Worm (Caenorhabditis elegans) whole organism, young adult: ENCODE data around the gene C26G2.2.
A peak's percentile ranks its signal among the peaks of the same experiment; 100 is the strongest.

Experiments
- B0019.2 ChIP-seq: fragments of 200-800 bp; sonication (Bioruptor generic); conservative IDR thresholded peaks from 2 replicates; pipeline ENCODE4 v1.3.6; 2022; ENCODE audit warnings: missing genetic modification reagents, missing genetic modification characterization, missing compliant biosample characterization
- B0035.1 ChIP-seq: sonication (generic microtip); optimal IDR thresholded peaks from 2 replicates; lab custom pipeline; 2016; ENCODE audit warnings: missing genetic modification characterization, mild to moderate bottlenecking, missing compliant biosample characterization, missing genotype, missing genetic modification reagents
- B0261.1 ChIP-seq: sonication (generic microtip); optimal IDR thresholded peaks from 2 replicates; lab custom pipeline; 2016; ENCODE audit warnings: mild to moderate bottlenecking, missing genetic modification characterization, moderate library complexity, missing compliant biosample characterization
- C06A6.2 ChIP-seq: fragments of 200-800 bp; sonication (Bioruptor generic); conservative IDR thresholded peaks from 2 replicates; pipeline ENCODE4 v1.3.6; 2022; ENCODE audit warnings: missing genetic modification characterization, missing compliant biosample characterization
- C17E4.6 ChIP-seq: fragments of 200-800 bp; sonication (Bioruptor generic); IDR thresholded peaks from 2 replicates; pipeline ENCODE4 v1.3.6; 2022; ENCODE audit warnings: missing genetic modification reagents, missing genetic modification characterization, missing compliant biosample characterization
- F49E8.2 ChIP-seq: sonication (generic microtip); optimal IDR thresholded peaks from 3 replicates; lab custom pipeline; 2017; ENCODE audit warnings: missing genetic modification characterization, mild to moderate bottlenecking, missing compliant biosample characterization, antibody characterized with exemption, moderate library complexity; ENCODE audit not compliant: insufficient read depth
- F52B5.7 ChIP-seq: sonication (generic microtip); optimal IDR thresholded peaks from 2 replicates; lab custom pipeline; 2016; ENCODE audit warnings: mild to moderate bottlenecking, missing genetic modification characterization, missing compliant biosample characterization
- F55B11.4 ChIP-seq: sonication (generic microtip); optimal IDR thresholded peaks from 2 replicates; lab custom pipeline; 2016; ENCODE audit warnings: missing compliant biosample characterization, missing genetic modification characterization, borderline replicate concordance; ENCODE audit not compliant: insufficient read depth
- F57C9.4 ChIP-seq: sonication (generic microtip); optimal IDR thresholded peaks from 2 replicates; lab custom pipeline; 2017; ENCODE audit warnings: mild to moderate bottlenecking, missing genetic modification characterization, missing compliant biosample characterization
- K11D2.4 ChIP-seq: fragments of 200-800 bp; sonication (Bioruptor generic); IDR thresholded peaks from 2 replicates; pipeline ENCODE4 v1.3.6; 2022; ENCODE audit warnings: missing genetic modification reagents, missing genetic modification characterization, missing compliant biosample characterization
- T26A5.8 ChIP-seq: sonication (generic microtip); optimal IDR thresholded peaks from 2 replicates; lab custom pipeline; 2016; ENCODE audit warnings: missing genetic modification characterization, missing compliant biosample characterization
- Y56A3A.18 ChIP-seq: fragments of 200-800 bp; sonication (Bioruptor generic); IDR thresholded peaks from 2 replicates; pipeline ENCODE4 v1.3.6; 2022; ENCODE audit warnings: missing genetic modification reagents, missing genetic modification characterization, missing compliant biosample characterization
- ama-1 ChIP-seq, 3 experiments: fragments of 150-350 bp in 1 of 3; sonication (generic microtip) in 2 of 3; optimal IDR thresholded peaks; 2 replicates each; lab custom pipeline; 2014 to 2018; ENCODE audit warnings: missing biosample characterization in 2 of 3, missing genetic modification characterization in 2 of 3, missing genetic modification reagents in 2 of 3
- aptf-2 ChIP-seq: fragments of 200-800 bp; sonication (Bioruptor generic); conservative IDR thresholded peaks from 2 replicates; pipeline ENCODE4 v1.3.6; 2022; ENCODE audit warnings: missing genetic modification reagents, missing genetic modification characterization, missing compliant biosample characterization
- atf-7 ChIP-seq: sonication (generic microtip); optimal IDR thresholded peaks from 2 replicates; lab custom pipeline; 2017; ENCODE audit warnings: mild to moderate bottlenecking, missing genetic modification characterization, missing compliant biosample characterization
- bed-1 ChIP-seq: fragments of 200-800 bp; sonication (Bioruptor generic); IDR thresholded peaks from 2 replicates; pipeline ENCODE4 v1.3.6; 2022; ENCODE audit warnings: missing genetic modification reagents, missing genetic modification characterization, missing compliant biosample characterization
- ccch-3 ChIP-seq: fragments of 200-800 bp; sonication (Bioruptor generic); optimal IDR thresholded peaks from 2 replicates; lab custom pipeline; 2018; ENCODE audit warnings: mild to moderate bottlenecking, missing genetic modification characterization, missing compliant biosample characterization
- ceh-58 ChIP-seq: fragments of 200-800 bp; sonication (Bioruptor generic); IDR thresholded peaks from 2 replicates; pipeline ENCODE4 v1.3.6; 2022; ENCODE audit warnings: missing genetic modification characterization, missing compliant biosample characterization
- die-1 ChIP-seq: sonication (generic microtip); optimal IDR thresholded peaks from 2 replicates; lab custom pipeline; 2016; ENCODE audit warnings: missing genotype, mild to moderate bottlenecking, missing genetic modification characterization, missing compliant biosample characterization
- dpff-1 ChIP-seq: sonication (generic microtip); optimal IDR thresholded peaks from 2 replicates; lab custom pipeline; 2017; ENCODE audit warnings: mild to moderate bottlenecking, missing genetic modification characterization, missing compliant biosample characterization
- efl-1 ChIP-seq: fragments of 150-350 bp; optimal IDR thresholded peaks from 2 replicates; lab custom pipeline; 2014; ENCODE audit warnings: missing biosample characterization, missing genetic modification reagents, missing genetic modification characterization
- egl-44 ChIP-seq: fragments of 200-800 bp; sonication (Bioruptor generic); IDR thresholded peaks from 2 replicates; pipeline ENCODE4 v1.3.6; 2022; ENCODE audit warnings: missing genetic modification reagents, missing genetic modification characterization, missing compliant biosample characterization
- egrh-3 ChIP-seq: fragments of 200-800 bp; sonication (Bioruptor generic); IDR thresholded peaks from 2 replicates; pipeline ENCODE4 v1.3.6; 2022; ENCODE audit warnings: missing genetic modification reagents, missing genetic modification characterization, missing compliant biosample characterization
- fkh-3 ChIP-seq: sonication (generic microtip); optimal IDR thresholded peaks from 2 replicates; lab custom pipeline; 2016; ENCODE audit warnings: mild to moderate bottlenecking, missing genetic modification characterization, missing compliant biosample characterization
- gei-17 ChIP-seq: fragments of 200-800 bp; sonication (Bioruptor generic); optimal IDR thresholded peaks from 2 replicates; lab custom pipeline; 2018; ENCODE audit warnings: mild to moderate bottlenecking, missing genetic modification characterization, missing compliant biosample characterization
- him-1 ChIP-seq: sonication (generic microtip); optimal IDR thresholded peaks from 2 replicates; lab custom pipeline; 2016; ENCODE audit warnings: missing genotype, missing genetic modification reagents, missing genetic modification characterization, missing compliant biosample characterization
- hmg-1.2 ChIP-seq: fragments of 200-800 bp; sonication (Bioruptor generic); IDR thresholded peaks from 2 replicates; pipeline ENCODE4 v1.3.6; 2022; ENCODE audit warnings: missing genetic modification reagents, missing genetic modification characterization, missing compliant biosample characterization
- let-607 ChIP-seq, 2 experiments: fragments of 200-800 bp in 1 of 2; sonication (Bioruptor generic) in 1 of 2; sonication (generic microtip) in 1 of 2; optimal IDR thresholded peaks; 2 replicates each; lab custom pipeline; 2016 to 2018; ENCODE audit warnings: mild to moderate bottlenecking in 2 of 2, missing compliant biosample characterization in 2 of 2, missing genetic modification characterization in 2 of 2, moderate library complexity in 2 of 2, missing genotype in 1 of 2
- lin-26 ChIP-seq: fragments of 200-800 bp; sonication (Bioruptor generic); IDR thresholded peaks from 2 replicates; pipeline ENCODE4 v1.3.6; 2022; ENCODE audit warnings: missing genetic modification reagents, missing genetic modification characterization, missing compliant biosample characterization
- lsy-27 ChIP-seq: sonication (generic microtip); optimal IDR thresholded peaks from 2 replicates; lab custom pipeline; 2017; ENCODE audit warnings: missing genetic modification characterization, mild to moderate bottlenecking, missing compliant biosample characterization, antibody characterized with exemption, missing genotype, borderline replicate concordance; ENCODE audit not compliant: insufficient read depth
- madf-10 ChIP-seq: sonication (generic microtip); optimal IDR thresholded peaks from 2 replicates; lab custom pipeline; 2016; ENCODE audit warnings: mild to moderate bottlenecking, missing genetic modification characterization, missing compliant biosample characterization
- mcd-1 ChIP-seq: fragments of 200-800 bp; sonication (Bioruptor generic); IDR thresholded peaks from 2 replicates; pipeline ENCODE4 v1.3.6; 2022; ENCODE audit warnings: missing genetic modification reagents, missing genetic modification characterization, missing compliant biosample characterization
- nhr-120 ChIP-seq: fragments of 200-800 bp; sonication (Bioruptor generic); IDR thresholded peaks from 2 replicates; pipeline ENCODE4 v1.3.6; 2022; ENCODE audit warnings: missing genetic modification characterization, missing compliant biosample characterization
- nhr-90 ChIP-seq: sonication (generic microtip); optimal IDR thresholded peaks from 2 replicates; lab custom pipeline; 2016; ENCODE audit warnings: missing genotype, mild to moderate bottlenecking, missing genetic modification characterization, missing compliant biosample characterization
- pbrm-1 ChIP-seq: fragments of 200-800 bp; sonication (Bioruptor generic); IDR thresholded peaks from 2 replicates; pipeline ENCODE4 v1.3.6; 2022; ENCODE audit warnings: missing genetic modification reagents, missing genetic modification characterization, missing compliant biosample characterization
- pha-4 ChIP-seq: fragments of 150-350 bp; sonication (generic microtip); optimal IDR thresholded peaks from 2 replicates; lab custom pipeline; 2014; ENCODE audit warnings: missing biosample characterization, missing genetic modification reagents, missing genetic modification characterization
- sea-2 ChIP-seq: fragments of 200-800 bp; sonication (Bioruptor generic); IDR thresholded peaks from 2 replicates; pipeline ENCODE4 v1.3.6; 2022; ENCODE audit warnings: missing genetic modification characterization, missing compliant biosample characterization
- snpc-1.1 ChIP-seq: sonication (generic microtip); optimal IDR thresholded peaks from 2 replicates; lab custom pipeline; 2017; ENCODE audit warnings: missing genetic modification characterization, mild to moderate bottlenecking, missing compliant biosample characterization, antibody characterized with exemption, moderate library complexity, missing genotype, missing genetic modification reagents; ENCODE audit not compliant: insufficient read depth
- snpc-3.4 ChIP-seq: sonication (generic microtip); optimal IDR thresholded peaks from 2 replicates; lab custom pipeline; 2017; ENCODE audit warnings: missing genetic modification characterization, mild to moderate bottlenecking, missing compliant biosample characterization, antibody characterized with exemption, moderate library complexity, missing genotype, missing genetic modification reagents
- snpc-4 ChIP-seq, 5 experiments: fragments of 150-350 bp in 1 of 5; sonication (generic microtip) in 4 of 5; optimal IDR thresholded peaks; 2 replicates each; lab custom pipeline; 2014 to 2018; ENCODE audit warnings: missing genetic modification characterization in 5 of 5, missing biosample characterization in 3 of 5, antibody characterized with exemption in 2 of 5, mild to moderate bottlenecking in 2 of 5, missing compliant biosample characterization in 2 of 5, missing genotype in 2 of 5, moderate library complexity in 2 of 5, missing genetic modification reagents in 1 of 5
- sptf-2 ChIP-seq: fragments of 200-800 bp; sonication (Bioruptor generic); optimal IDR thresholded peaks from 2 replicates; lab custom pipeline; 2018; ENCODE audit warnings: mild to moderate bottlenecking, missing genetic modification characterization, missing compliant biosample characterization
- tbp1 ChIP-seq: fragments of 200-800 bp; sonication (Bioruptor generic); optimal IDR thresholded peaks from 2 replicates; lab custom pipeline; 2018; ENCODE audit warnings: mild to moderate bottlenecking, missing genetic modification characterization, missing compliant biosample characterization
- tbx-9 ChIP-seq: sonication (generic microtip); optimal IDR thresholded peaks from 2 replicates; lab custom pipeline; 2016; ENCODE audit warnings: borderline replicate concordance, missing genetic modification characterization, inconsistent platforms, missing compliant biosample characterization
- zfh-2 ChIP-seq: fragments of 200-800 bp; sonication (Bioruptor generic); conservative IDR thresholded peaks from 2 replicates; pipeline ENCODE4 v1.3.6; 2022; ENCODE audit warnings: missing genetic modification reagents, missing genetic modification characterization, missing compliant biosample characterization
- ztf-25 ChIP-seq: fragments of 200-800 bp; sonication (Bioruptor generic); IDR thresholded peaks from 2 replicates; pipeline ENCODE4 v1.3.6; 2022; ENCODE audit warnings: missing genetic modification reagents, missing genetic modification characterization, missing compliant biosample characterization
- ztf-3 ChIP-seq: fragments of 200-800 bp; sonication (Bioruptor generic); optimal IDR thresholded peaks from 2 replicates; lab custom pipeline; 2018; ENCODE audit warnings: mild to moderate bottlenecking, missing genetic modification characterization, missing compliant biosample characterization
- ztf-6 ChIP-seq: fragments of 200-800 bp; sonication (Bioruptor generic); IDR thresholded peaks from 2 replicates; pipeline ENCODE4 v1.3.6; 2022; ENCODE audit warnings: missing genetic modification reagents, missing genetic modification characterization, missing compliant biosample characterization

The C26G2.2 gene

DNA sequence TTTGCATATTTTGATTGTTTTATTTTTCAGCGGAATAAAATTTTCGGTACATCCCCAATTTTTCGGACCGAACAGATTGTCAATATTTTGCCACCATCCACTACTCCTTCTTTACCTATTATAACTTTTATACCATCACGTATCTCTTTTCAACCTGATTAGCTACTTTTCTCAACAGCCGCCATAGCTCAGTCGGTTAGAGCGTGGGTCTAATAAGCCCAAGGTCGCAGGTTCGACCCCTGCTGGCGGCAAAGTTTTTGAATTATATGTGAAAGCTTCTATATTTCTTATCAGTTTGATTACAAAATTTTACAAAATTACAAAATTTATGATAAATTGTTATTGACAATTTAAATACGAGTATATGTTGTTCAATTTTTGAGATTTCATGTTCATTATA, 14.9 kb downstream of the C26G2.2 start:
- TF ChIP-seq ccch-3 (GFP tag; lab: Kevin White, UChicago) (no peak), B0261.1 (tag; lab: Kevin White, UChicago) (peak; percentile 71), snpc-3.4 (tag; lab: Kevin White, UChicago) (peak; percentile 46), gei-17 (GFP tag; lab: Kevin White, UChicago) (no peak), B0019.2 (no peak), ztf-6 (GFP tag; lab: Robert Waterston, UW) (no peak), pha-4 (tag; lab: Kevin White, UChicago) (no peak), egrh-3 (GFP tag; lab: Robert Waterston, UW) (no peak), sea-2 (GFP tag; lab: Robert Waterston, UW) (no peak), dpff-1 (tag; lab: Kevin White, UChicago) (no peak), ama-1 (optimal IDR thresholded peaks at IDR 0.05; lab: Kevin White, UChicago) (no peak), ama-1 (GFP tag; optimal IDR thresholded peaks at IDR 0.05; lab: Kevin White, UChicago) (peak in 1 of 2 experiments; percentile 40), T26A5.8 (tag; lab: Kevin White, UChicago) (no peak), ztf-3 (GFP tag; lab: Kevin White, UChicago) (no peak), F55B11.4 (tag; lab: Kevin White, UChicago) (no peak), lsy-27 (no peak), Y56A3A.18 (peak; percentile 64; the same call in 1 of the 2 replicates), zfh-2 (GFP tag; lab: Robert Waterston, UW) (no peak), hmg-1.2 (GFP tag; lab: Robert Waterston, UW) (peak; percentile 40; the same call in 1 of the 2 replicates), tbx-9 (tag; lab: Kevin White, UChicago) (no peak), pbrm-1 (0 out of 2 replicates have a peak, but pooled peaks have one; percentile 50), B0035.1 (tag; lab: Kevin White, UChicago) (no peak), him-1 (peak; percentile 77), F57C9.4 (tag; lab: Kevin White, UChicago) (no peak), nhr-90 (peak; percentile 59), F52B5.7 (tag; lab: Kevin White, UChicago) (no peak), bed-1 (GFP tag; lab: Robert Waterston, UW) (no peak), C17E4.6 (GFP tag; lab: Robert Waterston, UW) (no peak), ceh-58 (no peak), mcd-1 (no peak), ztf-25 (GFP tag; lab: Robert Waterston, UW) (0 out of 2 replicates have a peak, but pooled peaks have one; percentile 68), snpc-1.1 (tag; lab: Kevin White, UChicago) (peak; percentile 75), egl-44 (GFP tag; lab: Robert Waterston, UW) (0 out of 2 replicates have a peak, but pooled peaks have one; percentile 21), lin-26 (peak; percentile 80), efl-1 (GFP tag; lab: Kevin White, UChicago) (peak; percentile 10), atf-7 (no peak), madf-10 (peak; percentile 12), aptf-2 (GFP tag; lab: Robert Waterston, UW) (no peak), nhr-120 (GFP tag; lab: Robert Waterston, UW) (no peak), let-607 (tag; optimal IDR thresholded peaks at IDR 0.05; lab: Kevin White, UChicago) (peak in 1 of 2 experiments; percentile 17), snpc-4 (GFP tag; optimal IDR thresholded peaks at IDR 0.05; lab: Kevin White, UChicago) (peak; percentile 80), snpc-4 (tag; optimal IDR thresholded peaks at IDR 0.05; lab: Kevin White, UChicago) (peak in 1 of 4 experiments; percentile 83), sptf-2 (GFP tag; lab: Kevin White, UChicago) (no peak), fkh-3 (tag; lab: Kevin White, UChicago) (no peak), K11D2.4 (GFP tag; lab: Robert Waterston, UW) (no peak), die-1 (tag; lab: Kevin White, UChicago) (peak; percentile 67), tbp1 (GFP tag; lab: Kevin White, UChicago) (peak; percentile 89), C06A6.2 (GFP tag; lab: Robert Waterston, UW) (no peak), F49E8.2 (no peak)
